Worm (Caenorhabditis elegans) whole organism, young adult: ENCODE measurements around the gene dgk-5.

Experiments
- K11D2.4 ChIP-seq: fragments of 200-800 bp; sonication (Bioruptor generic); IDR thresholded peaks from 2 replicates; pipeline ENCODE4 v1.3.6; 2022; ENCODE audit warnings: missing genetic modification reagents, missing genetic modification characterization, missing compliant biosample characterization
- efl-1 ChIP-seq: fragments of 150-350 bp; optimal IDR thresholded peaks from 2 replicates; lab custom pipeline; 2014; ENCODE audit warnings: missing biosample characterization, missing genetic modification reagents, missing genetic modification characterization
- ztf-6 ChIP-seq: fragments of 200-800 bp; sonication (Bioruptor generic); IDR thresholded peaks from 2 replicates; pipeline ENCODE4 v1.3.6; 2022; ENCODE audit warnings: missing genetic modification reagents, missing genetic modification characterization, missing compliant biosample characterization

DNA sequence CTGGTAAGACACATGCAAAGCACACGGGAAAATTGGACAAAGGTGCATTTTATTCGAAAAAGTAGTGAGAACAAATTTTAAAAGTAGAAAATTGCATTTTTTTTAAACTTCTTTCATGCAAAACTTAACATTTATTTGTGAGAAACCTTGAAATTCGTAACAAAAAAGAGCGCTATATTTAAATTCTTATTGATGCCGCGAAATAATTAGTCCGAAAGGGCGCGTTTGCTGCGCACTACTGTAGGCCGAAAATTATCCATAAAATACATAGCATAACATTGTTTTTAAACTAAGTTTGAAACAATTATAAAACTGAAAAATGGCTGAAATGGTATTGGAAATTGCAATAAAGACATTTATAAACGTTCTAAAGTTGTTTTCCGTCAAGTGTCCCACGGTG lies 48.8 kb upstream of the dgk-5 start:
- peak; percentile 94 for TF ChIP-seq efl-1 (GFP tag; lab: Kevin White, UChicago)
- TF ChIP-seq ztf-6 (GFP tag; lab: Robert Waterston, UW) = no peak
- no peak for TF ChIP-seq K11D2.4 (GFP tag; lab: Robert Waterston, UW)
